Fruit fly (Drosophila melanogaster): Measurements from ENCODE around the gene PGS1.
A peak's percentile ranks its signal among the peaks of the same experiment; 100 is the strongest.

Gene PGS1

DNA sequence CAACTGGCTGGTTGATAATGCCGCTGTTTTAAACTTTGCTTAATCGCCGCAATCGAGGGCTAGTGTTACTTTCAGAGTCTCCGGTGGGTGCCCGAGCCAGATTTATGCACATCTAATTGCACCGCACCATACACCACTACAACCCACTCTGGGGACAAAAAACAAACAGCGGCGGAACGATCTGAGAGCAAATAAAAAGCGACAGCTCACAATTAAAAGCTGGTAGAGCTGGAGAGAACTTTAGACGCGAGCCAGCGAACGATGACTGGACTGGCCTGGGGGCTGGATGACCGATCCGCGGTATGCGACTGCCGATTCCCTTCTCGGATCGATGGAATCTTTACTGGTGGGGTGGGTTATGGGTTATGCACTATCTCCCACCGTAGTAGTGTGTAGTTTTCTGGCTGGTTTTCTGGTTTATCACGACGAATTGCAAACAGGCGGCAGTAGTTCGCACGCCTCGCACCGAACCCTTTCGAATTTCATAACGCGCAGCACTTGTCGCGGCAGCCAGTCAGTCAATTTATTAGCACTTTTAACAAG, 6.3 kb downstream of the PGS1 start (continued):
- 0 out of 2 replicates have a peak, but pooled peaks have one; percentile 14 for TF ChIP-seq toy (GFP tag; IDR thresholded peaks at IDR 0.05)

DNA sequence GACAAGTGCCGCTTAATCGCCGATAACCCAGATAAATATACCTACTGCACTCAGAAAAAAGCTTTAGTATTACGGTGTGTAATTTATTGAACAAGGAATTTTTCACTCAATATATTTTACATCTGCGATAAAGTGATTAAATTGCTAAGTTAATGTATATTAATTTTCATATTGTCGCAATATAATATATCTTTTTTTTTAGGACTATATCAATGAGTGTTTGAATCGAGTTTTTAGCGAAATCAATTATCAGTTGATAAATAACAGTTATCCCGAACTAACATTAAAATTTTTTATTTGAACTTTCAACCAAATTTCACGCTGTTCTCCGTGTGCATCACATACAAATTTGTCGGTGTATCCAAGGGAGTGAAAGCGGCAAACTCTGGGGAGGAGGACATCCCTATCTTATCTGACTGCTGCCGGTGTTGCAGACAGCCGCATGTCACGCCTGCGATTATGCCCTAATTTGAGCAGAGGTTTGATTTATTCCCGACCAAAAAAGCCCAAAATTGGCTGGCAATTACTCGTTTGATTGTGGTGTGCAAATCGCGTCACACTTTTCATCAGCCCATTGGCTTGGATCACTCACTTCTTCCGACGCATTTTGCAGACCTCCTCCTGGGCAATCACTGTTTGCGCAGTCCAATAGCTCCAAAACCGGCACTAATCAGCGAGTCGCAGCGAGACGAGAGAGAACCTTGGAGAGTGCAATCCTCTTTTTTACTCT, 7.0 kb downstream of the PGS1 start:
- no peak for TF ChIP-seq CG15269 (tag; optimal IDR thresholded peaks at IDR 0.05)
- TF ChIP-seq CG6654 (GFP tag; optimal IDR thresholded peaks at IDR 0.05) = peak; percentile 85
- no peak for TF ChIP-seq Antp (GFP tag; optimal IDR thresholded peaks at IDR 0.05)
- no peak for TF ChIP-seq CG7928 (GFP tag; optimal IDR thresholded peaks at IDR 0.05)
- TF ChIP-seq kah (GFP tag; optimal IDR thresholded peaks at IDR 0.05) = no peak
- TF ChIP-seq gt (GFP tag; IDR thresholded peaks at IDR 0.05) = no peak
- TF ChIP-seq HLH4C (GFP tag; IDR thresholded peaks at IDR 0.05; ENCODE audit: partially characterized antibody) = no peak
- no peak for TF ChIP-seq CG17912 (GFP tag; optimal IDR thresholded peaks at IDR 0.05)
- TF ChIP-seq Sox102F (GFP tag; optimal IDR thresholded peaks at IDR 0.05) = peak; percentile 14
- TF ChIP-seq CG10979 (tag; optimal IDR thresholded peaks at IDR 0.05) = peak; percentile 1
- TF ChIP-seq CG16779 (GFP tag; IDR thresholded peaks at IDR 0.05) = no peak
- TF ChIP-seq Lpt (GFP tag; optimal IDR thresholded peaks at IDR 0.05) = no peak
- TF ChIP-seq CG9609 (GFP tag; optimal IDR thresholded peaks at IDR 0.05) = no peak
- TF ChIP-seq hb (GFP tag; IDR thresholded peaks at IDR 0.05; ENCODE audit: partially characterized antibody) = 0 out of 3 replicates have a peak, but pooled peaks have one; percentile 52
- no peak for TF ChIP-seq CG14050 (GFP tag; IDR thresholded peaks at IDR 0.05)
- no peak for TF ChIP-seq CG8290 (GFP tag; optimal IDR thresholded peaks at IDR 0.05)
- TF ChIP-seq CG8290 (tag; optimal IDR thresholded peaks at IDR 0.05) = no peak
- peak; percentile 25 for TF ChIP-seq Med (GFP tag)
- TF ChIP-seq tup (GFP tag; optimal IDR thresholded peaks at IDR 0.05) = no peak
- TF ChIP-seq CG11504 (tag; optimal IDR thresholded peaks at IDR 0.05) = peak; percentile 29
- TF ChIP-seq H15 (GFP tag; IDR thresholded peaks at IDR 0.05) = no peak
- TF ChIP-seq zfh1 (GFP tag; IDR thresholded peaks at IDR 0.05) = 0 out of 3 replicates have a peak, but pooled peaks have one; percentile 26
- peak; percentile 36 for TF ChIP-seq CG3995 (GFP tag; optimal IDR thresholded peaks at IDR 0.05)
- no peak for TF ChIP-seq CG10565 (GFP tag; optimal IDR thresholded peaks at IDR 0.05)
- peak in 1 of 2 experiments; percentile 36 for TF ChIP-seq Trl (optimal IDR thresholded peaks at IDR 0.05)
- no peak for TF ChIP-seq Trl (GFP tag; optimal IDR thresholded peaks at IDR 0.05)
- peak; percentile 56 for TF ChIP-seq sens (GFP tag)
- TF ChIP-seq CTCF (GFP tag; optimal IDR thresholded peaks at IDR 0.05) = no peak
- no peak for TF ChIP-seq sima (GFP tag; optimal IDR thresholded peaks at IDR 0.05)
- TF ChIP-seq CG14860 (GFP tag; IDR thresholded peaks at IDR 0.05; ENCODE audit: partially characterized antibody) = no peak
- peak; percentile 20 for TF ChIP-seq phol (tag; optimal IDR thresholded peaks at IDR 0.05)
- TF ChIP-seq sqz (GFP tag; optimal IDR thresholded peaks at IDR 0.05) = no peak
- no peak for TF ChIP-seq CG15696 (tag; optimal IDR thresholded peaks at IDR 0.05)

- TF ChIP-seq en (GFP tag; optimal IDR thresholded peaks at IDR 0.05) = no peak
- TF ChIP-seq cas (GFP tag; IDR thresholded peaks at IDR 0.05) = no peak
- no peak for TF ChIP-seq ind (GFP tag; optimal IDR thresholded peaks at IDR 0.05)
- TF ChIP-seq CG4707 (GFP tag; optimal IDR thresholded peaks at IDR 0.05) = no peak
- no peak for TF ChIP-seq Lim3 (GFP tag; IDR thresholded peaks at IDR 0.05)
- no peak for TF ChIP-seq CG9817 (tag; optimal IDR thresholded peaks at IDR 0.05)
- TF ChIP-seq CG6765 (GFP tag; optimal IDR thresholded peaks at IDR 0.05) = no peak
- no peak for TF ChIP-seq bab2 (GFP tag; optimal IDR thresholded peaks at IDR 0.05)
- TF ChIP-seq CG7556 (GFP tag; optimal IDR thresholded peaks at IDR 0.05) = no peak
- no peak for TF ChIP-seq jing (GFP tag; optimal IDR thresholded peaks at IDR 0.05)
- TF ChIP-seq CG30020 (tag; optimal IDR thresholded peaks at IDR 0.05) = no peak
- TF ChIP-seq CG17359 (tag; optimal IDR thresholded peaks at IDR 0.05) = no peak
- TF ChIP-seq fd102C (GFP tag; optimal IDR thresholded peaks at IDR 0.05) = no peak
- peak; percentile 97 for TF ChIP-seq Meics (GFP tag; optimal IDR thresholded peaks at IDR 0.05)
- peak; percentile 24 for TF ChIP-seq Atf3 (GFP tag; optimal IDR thresholded peaks at IDR 0.05)
- TF ChIP-seq CG2678 (tag; optimal IDR thresholded peaks at IDR 0.05) = no peak
- no peak for TF ChIP-seq CG8359 (GFP tag; optimal IDR thresholded peaks at IDR 0.05; ENCODE audit: borderline replicate concordance)
Measured at dm6 chr3R:18738086-18738485, 7.8 kb downstream of the PGS1 start.
